Worm (Caenorhabditis elegans) whole organism, young adult: ENCODE measurements around the gene str-207.

Experiments
- B0261.1 ChIP-seq: sonication (generic microtip); optimal IDR thresholded peaks from 2 replicates; lab custom pipeline; 2016; ENCODE audit warnings: mild to moderate bottlenecking, missing genetic modification characterization, moderate library complexity, missing compliant biosample characterization
- B0336.3 ChIP-seq: fragments of 200-800 bp; sonication (Bioruptor generic); IDR thresholded peaks from 2 replicates; pipeline ENCODE4 v1.3.6; 2022; ENCODE audit warnings: missing genetic modification characterization, missing compliant biosample characterization
- C06A6.2 ChIP-seq: fragments of 200-800 bp; sonication (Bioruptor generic); conservative IDR thresholded peaks from 2 replicates; pipeline ENCODE4 v1.3.6; 2022; ENCODE audit warnings: missing genetic modification characterization, missing compliant biosample characterization
- C17E4.6 ChIP-seq: fragments of 200-800 bp; sonication (Bioruptor generic); IDR thresholded peaks from 2 replicates; pipeline ENCODE4 v1.3.6; 2022; ENCODE audit warnings: missing genetic modification reagents, missing genetic modification characterization, missing compliant biosample characterization
- F37B4.10 ChIP-seq: fragments of 200-800 bp; sonication (Bioruptor generic); IDR thresholded peaks from 2 replicates; pipeline ENCODE4 v1.3.6; 2022; ENCODE audit warnings: missing genetic modification characterization, missing compliant biosample characterization
- F39B2.1 ChIP-seq: fragments of 200-800 bp; sonication (Bioruptor generic); IDR thresholded peaks from 2 replicates; pipeline ENCODE4 v1.3.6; 2022; ENCODE audit warnings: missing genetic modification reagents, missing genetic modification characterization, missing compliant biosample characterization
- F57A8.1 ChIP-seq: fragments of 200-800 bp; sonication (Bioruptor generic); optimal IDR thresholded peaks from 2 replicates; lab custom pipeline; 2018; ENCODE audit warnings: mild to moderate bottlenecking, missing genetic modification characterization, moderate library complexity, missing compliant biosample characterization
- F57C9.4 ChIP-seq: sonication (generic microtip); optimal IDR thresholded peaks from 2 replicates; lab custom pipeline; 2017; ENCODE audit warnings: mild to moderate bottlenecking, missing genetic modification characterization, missing compliant biosample characterization
- K11D2.4 ChIP-seq: fragments of 200-800 bp; sonication (Bioruptor generic); IDR thresholded peaks from 2 replicates; pipeline ENCODE4 v1.3.6; 2022; ENCODE audit warnings: missing genetic modification reagents, missing genetic modification characterization, missing compliant biosample characterization
- Y95B8A.8 ChIP-seq: fragments of 200-800 bp; sonication (Bioruptor generic); IDR thresholded peaks from 2 replicates; pipeline ENCODE4 v1.3.6; 2022; ENCODE audit warnings: missing genetic modification reagents, missing genetic modification characterization, missing compliant biosample characterization
- aptf-3 ChIP-seq: fragments of 200-800 bp; sonication (Bioruptor generic); IDR thresholded peaks from 2 replicates; pipeline ENCODE4 v1.3.6; 2022; ENCODE audit warnings: missing genetic modification characterization, missing compliant biosample characterization
- attf-3 ChIP-seq: fragments of 200-800 bp; sonication (Bioruptor generic); conservative IDR thresholded peaks from 2 replicates; pipeline ENCODE4 v1.3.6; 2022; ENCODE audit warnings: missing genetic modification reagents, missing genetic modification characterization, missing compliant biosample characterization
- cebp-1 ChIP-seq, 2 experiments: fragments of 200-800 bp in 1 of 2; sonication (Bioruptor generic) in 1 of 2; sonication (generic microtip) in 1 of 2; IDR thresholded peaks in 1 of 2; optimal IDR thresholded peaks in 1 of 2; 2 replicates each; pipeline versions ENCODE4 v1.3.6 to Lab custom; 2017 to 2022; ENCODE audit warnings: missing compliant biosample characterization in 2 of 2, missing genetic modification characterization in 2 of 2, mild to moderate bottlenecking in 1 of 2, missing genetic modification reagents in 1 of 2, moderate library complexity in 1 of 2
- cebp-2 ChIP-seq: fragments of 200-800 bp; sonication (Bioruptor generic); IDR thresholded peaks from 2 replicates; pipeline ENCODE4 v1.3.6; 2022; ENCODE audit warnings: missing genetic modification characterization, missing compliant biosample characterization
- ceh-91 ChIP-seq: fragments of 200-800 bp; sonication (Bioruptor generic); IDR thresholded peaks from 2 replicates; pipeline ENCODE4 v1.3.6; 2022; ENCODE audit warnings: missing genetic modification reagents, missing genetic modification characterization, missing compliant biosample characterization
- chd-7 ChIP-seq: sonication (generic microtip); optimal IDR thresholded peaks from 2 replicates; lab custom pipeline; 2016; ENCODE audit warnings: mild to moderate bottlenecking, missing genetic modification characterization, moderate library complexity, missing compliant biosample characterization
- die-1 ChIP-seq: sonication (generic microtip); optimal IDR thresholded peaks from 2 replicates; lab custom pipeline; 2016; ENCODE audit warnings: missing genotype, mild to moderate bottlenecking, missing genetic modification characterization, missing compliant biosample characterization
- egl-18 ChIP-seq: fragments of 200-800 bp; sonication (Bioruptor generic); IDR thresholded peaks from 2 replicates; pipeline ENCODE4 v1.3.6; 2022; ENCODE audit warnings: missing genetic modification reagents, missing genetic modification characterization, missing compliant biosample characterization
- ekl-4 ChIP-seq: fragments of 200-800 bp; sonication (Bioruptor generic); IDR thresholded peaks from 2 replicates; pipeline ENCODE4 v1.3.6; 2022; ENCODE audit warnings: missing genetic modification reagents, missing genetic modification characterization, missing compliant biosample characterization
- gei-17 ChIP-seq: fragments of 200-800 bp; sonication (Bioruptor generic); optimal IDR thresholded peaks from 2 replicates; lab custom pipeline; 2018; ENCODE audit warnings: mild to moderate bottlenecking, missing genetic modification characterization, missing compliant biosample characterization
- hmg-20 ChIP-seq: fragments of 200-800 bp; sonication (Bioruptor generic); IDR thresholded peaks from 2 replicates; pipeline ENCODE4 v1.3.6; 2022; ENCODE audit warnings: missing genetic modification reagents, missing genetic modification characterization, missing compliant biosample characterization
- lag-1 ChIP-seq: fragments of 200-800 bp; sonication (Bioruptor generic); IDR thresholded peaks from 2 replicates; pipeline ENCODE4 v1.3.6; 2022; ENCODE audit warnings: missing genetic modification reagents, missing genetic modification characterization, missing compliant biosample characterization
- lin-54 ChIP-seq: fragments of 200-800 bp; sonication (Bioruptor generic); optimal IDR thresholded peaks from 2 replicates; lab custom pipeline; 2018; ENCODE audit warnings: mild to moderate bottlenecking, missing genetic modification characterization, missing compliant biosample characterization
- madf-10 ChIP-seq: sonication (generic microtip); optimal IDR thresholded peaks from 2 replicates; lab custom pipeline; 2016; ENCODE audit warnings: mild to moderate bottlenecking, missing genetic modification characterization, missing compliant biosample characterization
- madf-3 ChIP-seq: fragments of 200-800 bp; sonication (Bioruptor generic); IDR thresholded peaks from 2 replicates; pipeline ENCODE4 v1.3.6; 2022; ENCODE audit warnings: missing genetic modification reagents, missing genetic modification characterization, missing compliant biosample characterization
- mel-28 ChIP-seq: sonication (generic microtip); optimal IDR thresholded peaks from 2 replicates; lab custom pipeline; 2016; ENCODE audit warnings: borderline replicate concordance, mild to moderate bottlenecking, missing genetic modification characterization, missing compliant biosample characterization
- mes-4 ChIP-seq: sonication (generic microtip); optimal IDR thresholded peaks from 2 replicates; lab custom pipeline; 2016; ENCODE audit warnings: missing genotype, missing genetic modification characterization, missing compliant biosample characterization
- nfyb-1 ChIP-seq: fragments of 200-800 bp; sonication (Bioruptor generic); IDR thresholded peaks from 2 replicates; pipeline ENCODE4 v1.3.6; 2022; ENCODE audit warnings: missing genetic modification reagents, missing genetic modification characterization, missing compliant biosample characterization
- nhr-120 ChIP-seq: fragments of 200-800 bp; sonication (Bioruptor generic); IDR thresholded peaks from 2 replicates; pipeline ENCODE4 v1.3.6; 2022; ENCODE audit warnings: missing genetic modification characterization, missing compliant biosample characterization
- nhr-179 ChIP-seq: sonication (generic microtip); optimal IDR thresholded peaks from 2 replicates; lab custom pipeline; 2016; ENCODE audit warnings: mild to moderate bottlenecking, missing genetic modification characterization, missing compliant biosample characterization
- nhr-80 ChIP-seq: sonication (generic microtip); optimal IDR thresholded peaks from 2 replicates; lab custom pipeline; 2016; ENCODE audit warnings: missing genetic modification characterization, missing compliant biosample characterization
- repo-1 ChIP-seq: sonication (generic microtip); optimal IDR thresholded peaks from 2 replicates; lab custom pipeline; 2017; ENCODE audit warnings: mild to moderate bottlenecking, missing genetic modification characterization, missing compliant biosample characterization
- rpc-1 ChIP-seq, 2 experiments: fragments of 150-350 bp in 1 of 2; sonication (generic microtip) in 1 of 2; optimal IDR thresholded peaks; 2 replicates each; lab custom pipeline; 2014 to 2018; ENCODE audit warnings: missing biosample characterization in 1 of 2, missing genetic modification characterization in 1 of 2, missing genetic modification reagents in 1 of 2, missing genotype in 1 of 2
- snpc-1.3 ChIP-seq: sonication (generic microtip); optimal IDR thresholded peaks from 2 replicates; lab custom pipeline; 2017; ENCODE audit warnings: missing genetic modification characterization, mild to moderate bottlenecking, missing compliant biosample characterization, antibody characterized with exemption, moderate library complexity, missing genotype, missing genetic modification reagents; ENCODE audit not compliant: insufficient read depth
- snpc-3.4 ChIP-seq: sonication (generic microtip); optimal IDR thresholded peaks from 2 replicates; lab custom pipeline; 2017; ENCODE audit warnings: missing genetic modification characterization, mild to moderate bottlenecking, missing compliant biosample characterization, antibody characterized with exemption, moderate library complexity, missing genotype, missing genetic modification reagents
- tbx-9 ChIP-seq: sonication (generic microtip); optimal IDR thresholded peaks from 2 replicates; lab custom pipeline; 2016; ENCODE audit warnings: borderline replicate concordance, missing genetic modification characterization, inconsistent platforms, missing compliant biosample characterization
- unc-62 ChIP-seq: fragments of 150-350 bp; optimal IDR thresholded peaks from 2 replicates; lab custom pipeline; 2014; ENCODE audit warnings: missing biosample characterization, missing genetic modification reagents, missing genetic modification characterization
- zim-3 ChIP-seq: sonication (generic microtip); optimal IDR thresholded peaks from 2 replicates; lab custom pipeline; 2017; ENCODE audit warnings: mild to moderate bottlenecking, missing genetic modification characterization, moderate library complexity, missing compliant biosample characterization
- ztf-18 ChIP-seq: sonication (generic microtip); optimal IDR thresholded peaks from 2 replicates; lab custom pipeline; 2016; ENCODE audit warnings: missing genotype, mild to moderate bottlenecking, missing genetic modification characterization, missing compliant biosample characterization
- ztf-22 ChIP-seq: fragments of 200-800 bp; sonication (Bioruptor generic); optimal IDR thresholded peaks from 2 replicates; lab custom pipeline; 2018; ENCODE audit warnings: mild to moderate bottlenecking, missing genetic modification characterization, moderate library complexity, missing compliant biosample characterization
- ztf-25 ChIP-seq: fragments of 200-800 bp; sonication (Bioruptor generic); IDR thresholded peaks from 2 replicates; pipeline ENCODE4 v1.3.6; 2022; ENCODE audit warnings: missing genetic modification reagents, missing genetic modification characterization, missing compliant biosample characterization

str-207 gene

DNA sequence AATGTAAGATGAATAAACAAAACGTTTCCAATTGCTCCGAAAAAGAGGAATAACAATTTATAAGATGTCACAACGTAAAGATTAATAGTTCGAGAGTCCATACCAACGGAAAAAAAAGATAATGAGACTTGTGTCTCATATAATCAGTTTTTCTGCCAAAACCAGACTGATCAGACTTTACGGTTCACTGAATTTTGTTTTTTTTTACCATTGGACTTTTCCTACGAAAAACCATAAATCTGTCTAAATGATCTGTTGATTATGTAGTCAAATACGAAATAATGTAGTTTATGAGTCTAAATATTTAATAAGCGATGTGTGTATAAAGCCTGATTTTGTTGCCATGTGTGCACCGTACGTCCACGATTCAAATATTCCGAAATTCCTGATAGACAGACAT is 27.5 kb downstream of the str-207 start, which contains the start of gene srsx-11:
srsx-11 (minus strand) TSS at position 101 of the 400 bp plus-strand sequence.
- no peak for TF ChIP-seq lin-54 (GFP tag; lab: Kevin White, UChicago)
- TF ChIP-seq ekl-4 (GFP tag; lab: Robert Waterston, UW) = no peak
- TF ChIP-seq F37B4.10 (GFP tag; lab: Robert Waterston, UW) = no peak
- TF ChIP-seq snpc-3.4 (tag; lab: Kevin White, UChicago) = no peak
- no peak for TF ChIP-seq mel-28 (tag; lab: Kevin White, UChicago)
- no peak for TF ChIP-seq madf-10 (tag; lab: Kevin White, UChicago)
- TF ChIP-seq nhr-120 (GFP tag; lab: Robert Waterston, UW) = no peak
- no peak for TF ChIP-seq B0261.1 (tag; lab: Kevin White, UChicago)
- no peak for TF ChIP-seq F57C9.4 (tag; lab: Kevin White, UChicago)
- TF ChIP-seq B0336.3 (GFP tag; lab: Robert Waterston, UW) = no peak
- no peak for TF ChIP-seq cebp-2 (GFP tag; lab: Robert Waterston, UW)
- TF ChIP-seq nhr-179 (tag; lab: Kevin White, UChicago) = no peak
- TF ChIP-seq hmg-20 = no peak
- no peak for TF ChIP-seq die-1

DNA sequence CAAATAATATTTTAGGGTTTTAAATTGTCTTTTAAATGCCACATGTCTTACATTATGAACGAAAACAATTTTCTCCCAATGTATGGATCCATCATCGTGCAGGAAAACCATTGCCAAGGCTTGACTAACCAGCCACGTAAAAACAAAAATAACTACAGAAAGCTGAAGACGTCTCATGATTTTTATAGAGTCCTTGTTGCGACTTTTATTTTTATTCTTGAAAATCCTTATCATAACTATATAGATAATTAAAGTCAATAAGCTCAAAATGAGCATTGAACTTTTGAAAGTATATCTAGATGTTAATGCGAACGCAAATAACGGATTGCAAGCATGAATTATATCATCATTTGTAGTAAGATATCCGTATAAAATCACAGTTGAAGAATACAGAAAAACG is 28.6 kb downstream of the str-207 start:
- TF ChIP-seq C06A6.2 (GFP tag; lab: Robert Waterston, UW) (no peak), gei-17 (no peak), K11D2.4 (GFP tag; lab: Robert Waterston, UW) (no peak), chd-7 (tag; lab: Kevin White, UChicago) (no peak), mes-4 (tag; lab: Kevin White, UChicago) (no peak), ztf-25 (GFP tag; lab: Robert Waterston, UW) (no peak), nhr-80 (no peak), snpc-3.4 (tag; lab: Kevin White, UChicago) (no peak), repo-1 (tag; lab: Kevin White, UChicago) (no peak), zim-3 (tag; lab: Kevin White, UChicago) (no peak), C17E4.6 (GFP tag; lab: Robert Waterston, UW) (no peak), ztf-22 (GFP tag; lab: Kevin White, UChicago) (no peak)

ce11 chrV:4980873-4981272 is 29.3 kb downstream of the str-207 start, which contains the start of gene srsx-12:
srsx-12 (minus strand) TSS chrV:4980973.
- no peak for TF ChIP-seq C17E4.6 (GFP tag; lab: Robert Waterston, UW)
- TF ChIP-seq ceh-91 = no peak
- TF ChIP-seq nfyb-1 (GFP tag; lab: Robert Waterston, UW) = no peak
- no peak for TF ChIP-seq ztf-18 (tag; lab: Kevin White, UChicago)
- TF ChIP-seq tbx-9 (tag; lab: Kevin White, UChicago) = no peak
- TF ChIP-seq mel-28 (tag; lab: Kevin White, UChicago) = no peak
- no peak for TF ChIP-seq repo-1 (tag; lab: Kevin White, UChicago)
- no peak for TF ChIP-seq F39B2.1 (GFP tag; lab: Robert Waterston, UW)
- no peak for TF ChIP-seq F57A8.1 (GFP tag; lab: Kevin White, UChicago)
- no peak for TF ChIP-seq madf-3 (GFP tag; lab: Robert Waterston, UW)
- no peak for TF ChIP-seq attf-3 (GFP tag; lab: Robert Waterston, UW)
- TF ChIP-seq rpc-1 (optimal IDR thresholded peaks at IDR 0.05; lab: Kevin White, UChicago) = no peak
- TF ChIP-seq rpc-1 (tag; optimal IDR thresholded peaks at IDR 0.05; lab: Kevin White, UChicago) = no peak
- TF ChIP-seq unc-62 (GFP tag; lab: Kevin White, UChicago) = no peak
- TF ChIP-seq aptf-3 = no peak
- no peak for TF ChIP-seq lag-1 (GFP tag; lab: Robert Waterston, UW)
- no peak for TF ChIP-seq cebp-1 (GFP tag; IDR thresholded peaks at IDR 0.05; lab: Robert Waterston, UW)
- TF ChIP-seq cebp-1 (tag; optimal IDR thresholded peaks at IDR 0.05; lab: Kevin White, UChicago) = no peak
- no peak for TF ChIP-seq snpc-1.3
- no peak for TF ChIP-seq egl-18
- TF ChIP-seq Y95B8A.8 (GFP tag; lab: Robert Waterston, UW) = no peak
